Fruit fly (Drosophila melanogaster) S2 (cell line): Measurements from ENCODE around the gene Sfp65A.

ENCODE experiments used
- CG8478 ChIP-seq: fragments of >200 bp; optimal IDR thresholded peaks from 2 replicates; lab custom pipeline; 2018
- CTCF ChIP-seq, 2 experiments: fragments of >200 bp; optimal IDR thresholded peaks; 2 replicates each; lab custom pipeline; 2018

DNA sequence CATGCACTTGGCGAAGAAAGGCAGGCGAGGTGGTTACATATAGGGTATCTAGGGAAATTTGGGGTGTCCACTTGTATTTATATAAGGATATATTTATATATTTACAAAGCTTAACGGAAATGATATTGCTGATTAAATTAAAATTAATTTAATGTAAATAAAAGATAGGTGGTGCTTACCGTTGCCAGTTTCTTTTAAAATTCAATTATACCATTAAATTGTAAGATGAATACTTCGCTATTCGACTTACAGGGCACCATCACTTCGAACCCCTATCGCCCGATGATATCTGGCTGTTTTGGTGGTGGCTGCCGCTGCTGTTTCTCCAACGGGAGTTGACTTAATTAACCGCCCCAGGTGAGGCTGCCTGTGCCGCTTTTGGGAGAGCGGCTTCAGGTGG is 34.4 kb upstream of the Sfp65A start:
- TF ChIP-seq CG8478 (lab: Kevin White, UChicago) (no peak), CTCF (optimal IDR thresholded peaks at IDR 0.05; lab: Kevin White, UChicago) (no peak)
